Fruit fly (Drosophila melanogaster) whole organism, embryonic: ENCODE data around the gene CG1824.

ENCODE experiments used
- Abd-B ChIP-seq: fragments of 200-800 bp; sonication (Bioruptor generic); optimal IDR thresholded peaks from 2 replicates; lab custom pipeline; 2018; ENCODE audit warnings: missing biosample characterization, mild to moderate bottlenecking, missing genetic modification characterization, moderate library complexity
- Aef1 ChIP-seq: fragments of 200-800 bp; sonication (Bioruptor generic); IDR thresholded peaks from 3 replicates; pipeline ENCODE4 v1.3.6; 2022; ENCODE audit warnings: missing biosample characterization, missing genetic modification characterization
- Asciz ChIP-seq: fragments of 200-800 bp; sonication (Bioruptor generic); optimal IDR thresholded peaks from 2 replicates; lab custom pipeline; 2017; ENCODE audit warnings: missing biosample characterization, mild to moderate bottlenecking, missing genetic modification characterization, missing genetic modification reagents
- B-H2 ChIP-seq: fragments of 200-800 bp; sonication (Bioruptor generic); optimal IDR thresholded peaks from 2 replicates; lab custom pipeline; 2018; ENCODE audit warnings: missing biosample characterization, mild to moderate bottlenecking, missing genetic modification characterization
- Bgb ChIP-seq: fragments of 200-800 bp; sonication (Bioruptor generic); IDR thresholded peaks from 2 replicates; pipeline ENCODE4 v1.3.6; 2022; ENCODE audit warnings: missing biosample characterization, missing genetic modification characterization; ENCODE audit not compliant: partially characterized antibody
- CG11696 ChIP-seq: fragments of 200-800 bp; sonication (Bioruptor generic); IDR thresholded peaks from 2 replicates; pipeline ENCODE4 v1.3.6; 2022; ENCODE audit warnings: missing biosample characterization, missing genetic modification characterization
- CG12155 ChIP-seq: fragments of 200-800 bp; sonication (Bioruptor generic); optimal IDR thresholded peaks from 3 replicates; lab custom pipeline; 2016; ENCODE audit warnings: missing biosample characterization, missing genetic modification characterization
- CG13775 ChIP-seq: fragments of 200-800 bp; sonication (Bioruptor generic); optimal IDR thresholded peaks from 3 replicates; lab custom pipeline; 2017; ENCODE audit warnings: missing biosample characterization, mild to moderate bottlenecking, missing genetic modification characterization
- CG14667 ChIP-seq: fragments of 200-800 bp; sonication (Bioruptor generic); IDR thresholded peaks from 2 replicates; pipeline ENCODE4 v1.3.6; 2022; ENCODE audit warnings: missing biosample characterization, missing genetic modification characterization
- CG14710 ChIP-seq: fragments of 200-800 bp; sonication (Bioruptor generic); optimal IDR thresholded peaks from 3 replicates; lab custom pipeline; 2019; ENCODE audit warnings: missing biosample characterization, mild to moderate bottlenecking, missing genetic modification characterization, moderate library complexity
- CG1602 ChIP-seq: fragments of 200-800 bp; sonication (Bioruptor generic); optimal IDR thresholded peaks from 3 replicates; lab custom pipeline; 2016; ENCODE audit warnings: missing biosample characterization, missing genetic modification characterization
- CG1603 ChIP-seq: fragments of 200-800 bp; sonication (Bioruptor generic); optimal IDR thresholded peaks from 2 replicates; lab custom pipeline; 2019; ENCODE audit warnings: missing biosample characterization, mild to moderate bottlenecking, missing genetic modification characterization, moderate library complexity
- CG17186 ChIP-seq: fragments of 200-800 bp; sonication (Bioruptor generic); optimal IDR thresholded peaks from 3 replicates; lab custom pipeline; 2017; ENCODE audit warnings: missing biosample characterization, missing genetic modification reagents, missing genetic modification characterization
- CG17385 ChIP-seq: fragments of 200-800 bp; sonication (Bioruptor generic); optimal IDR thresholded peaks from 3 replicates; lab custom pipeline; 2018; ENCODE audit warnings: missing biosample characterization, mild to moderate bottlenecking, missing genetic modification characterization
- CG17568 ChIP-seq: fragments of 200-800 bp; sonication (Bioruptor generic); optimal IDR thresholded peaks from 2 replicates; lab custom pipeline; 2018; ENCODE audit warnings: missing biosample characterization, mild to moderate bottlenecking, missing genetic modification characterization, moderate library complexity
- CG2712 ChIP-seq: fragments of 200-800 bp; optimal IDR thresholded peaks from 3 replicates; lab custom pipeline; 2019; ENCODE audit warnings: missing biosample characterization, mild to moderate bottlenecking, missing genetic modification characterization, moderate library complexity
- CG4854 ChIP-seq: fragments of 200-800 bp; sonication (Bioruptor generic); optimal IDR thresholded peaks from 2 replicates; lab custom pipeline; 2016; ENCODE audit warnings: missing biosample characterization, missing genetic modification characterization, inconsistent platforms
- CG5245 ChIP-seq: fragments of 200-800 bp; sonication (Bioruptor generic); optimal IDR thresholded peaks from 3 replicates; lab custom pipeline; 2016; ENCODE audit warnings: missing biosample characterization, missing genetic modification characterization
- CG6689 ChIP-seq: fragments of 200-800 bp; sonication (Bioruptor generic); IDR thresholded peaks from 2 replicates; pipeline ENCODE4 v1.3.6; 2022; ENCODE audit warnings: missing biosample characterization, missing genetic modification characterization
- CG6813 ChIP-seq: fragments of 200-800 bp; sonication (Bioruptor generic); optimal IDR thresholded peaks from 2 replicates; lab custom pipeline; 2017; ENCODE audit warnings: missing biosample characterization, missing genetic modification characterization, mild to moderate bottlenecking, moderate library complexity, missing genetic modification reagents
- CG7745 ChIP-seq: fragments of 200-800 bp; sonication (Bioruptor generic); optimal IDR thresholded peaks from 2 replicates; lab custom pipeline; 2018; ENCODE audit warnings: missing biosample characterization, mild to moderate bottlenecking, missing genetic modification characterization, moderate library complexity
- CG7786 ChIP-seq: fragments of 200-800 bp; sonication (Bioruptor generic); optimal IDR thresholded peaks from 2 replicates; lab custom pipeline; 2016; ENCODE audit warnings: missing biosample characterization, missing genetic modification characterization
- CG8765 ChIP-seq: fragments of 200-800 bp; sonication (Bioruptor generic); IDR thresholded peaks from 2 replicates; pipeline ENCODE4 v1.3.6; 2022; ENCODE audit warnings: missing biosample characterization, missing genetic modification characterization
- CG9727 ChIP-seq: fragments of 200-800 bp; sonication (Bioruptor generic); optimal IDR thresholded peaks from 3 replicates; lab custom pipeline; 2017; ENCODE audit warnings: missing biosample characterization, mild to moderate bottlenecking, missing genetic modification characterization
- CkIIα-i1 ChIP-seq: fragments of 200-800 bp; sonication (Bioruptor generic); IDR thresholded peaks from 2 replicates; pipeline ENCODE4 v1.3.6; 2022; ENCODE audit warnings: missing biosample characterization, missing genetic modification characterization
- CrebB ChIP-seq: fragments of 200-800 bp; sonication (Bioruptor generic); optimal IDR thresholded peaks from 3 replicates; lab custom pipeline; 2018; ENCODE audit warnings: missing biosample characterization, mild to moderate bottlenecking, missing genetic modification characterization
- D ChIP-seq, 2 experiments: fragments of 200-800 bp in 1 of 2; fragments of >200 bp in 1 of 2; sonication (Bioruptor generic) in 1 of 2; optimal IDR thresholded peaks; 2 replicates in 1 of 2; 3 replicates in 1 of 2; lab custom pipeline; 2017; ENCODE audit warnings: mild to moderate bottlenecking in 1 of 2, missing biosample characterization in 1 of 2, missing genetic modification characterization in 1 of 2, missing genetic modification reagents in 1 of 2
- Gsc ChIP-seq: fragments of 200-800 bp; sonication (Bioruptor generic); IDR thresholded peaks from 2 replicates; pipeline ENCODE4 v1.3.6; 2022; ENCODE audit warnings: missing biosample characterization, missing genetic modification characterization
- Hr78 ChIP-seq, 2 experiments: fragments of 200-800 bp in 1 of 2; fragments of >200 bp in 1 of 2; sonication (Bioruptor generic) in 1 of 2; optimal IDR thresholded peaks; 2 replicates each; lab custom pipeline; 2017 to 2019; ENCODE audit warnings: missing biosample characterization in 2 of 2, missing genetic modification characterization in 2 of 2, mild to moderate bottlenecking in 1 of 2, moderate library complexity in 1 of 2
- NC2α ChIP-seq: fragments of 200-800 bp; sonication (Bioruptor generic); optimal IDR thresholded peaks from 2 replicates; lab custom pipeline; 2016; ENCODE audit warnings: missing biosample characterization, missing genetic modification characterization
- Scr ChIP-seq: fragments of 200-800 bp; sonication (Bioruptor generic); IDR thresholded peaks from 2 replicates; pipeline ENCODE4 v1.3.6; 2022; ENCODE audit warnings: missing biosample characterization, missing genetic modification characterization; ENCODE audit not compliant: partially characterized antibody
- Ssrp ChIP-seq: fragments of 200-800 bp; sonication (Bioruptor generic); optimal IDR thresholded peaks from 2 replicates; lab custom pipeline; 2018; ENCODE audit warnings: missing biosample characterization, mild to moderate bottlenecking, missing genetic modification characterization, moderate library complexity
- Usf ChIP-seq: fragments of 200-800 bp; sonication (Bioruptor generic); optimal IDR thresholded peaks from 2 replicates; lab custom pipeline; 2017; ENCODE audit warnings: missing genotype, missing biosample characterization, missing genetic modification characterization
- Xrp1 ChIP-seq: fragments of 200-800 bp; sonication (Bioruptor generic); IDR thresholded peaks from 2 replicates; pipeline ENCODE4 v1.3.6; 2022; ENCODE audit warnings: missing biosample characterization, missing genetic modification characterization
- ac ChIP-seq: fragments of 200-800 bp; sonication (Bioruptor generic); optimal IDR thresholded peaks from 3 replicates; lab custom pipeline; 2017; ENCODE audit warnings: missing biosample characterization, mild to moderate bottlenecking, missing genetic modification characterization
- btn ChIP-seq: fragments of 200-800 bp; sonication (Bioruptor generic); optimal IDR thresholded peaks from 2 replicates; lab custom pipeline; 2016; ENCODE audit warnings: missing biosample characterization, missing genetic modification characterization
- cas ChIP-seq: fragments of 200-800 bp; sonication (Bioruptor generic); IDR thresholded peaks from 2 replicates; pipeline ENCODE4 v1.3.6; 2022; ENCODE audit warnings: missing biosample characterization, missing genetic modification characterization
- ewg ChIP-seq: fragments of 200-800 bp; sonication (Bioruptor generic); optimal IDR thresholded peaks from 3 replicates; lab custom pipeline; 2017; ENCODE audit warnings: mild to moderate bottlenecking, missing biosample characterization, missing genetic modification reagents, missing genetic modification characterization
- gro ChIP-seq: fragments of 200-800 bp; sonication (Bioruptor generic); optimal IDR thresholded peaks from 2 replicates; lab custom pipeline; 2016; ENCODE audit warnings: missing biosample characterization, missing genetic modification characterization
- gsb ChIP-seq: fragments of 200-800 bp; sonication (Bioruptor generic); IDR thresholded peaks from 2 replicates; pipeline ENCODE4 v1.3.6; 2022; ENCODE audit warnings: missing biosample characterization, missing genetic modification characterization
- jigr1 ChIP-seq: fragments of 200-800 bp; sonication (Bioruptor generic); IDR thresholded peaks from 3 replicates; pipeline ENCODE4 v1.3.6; 2022; ENCODE audit warnings: missing biosample characterization, missing genetic modification characterization
- lbe ChIP-seq: fragments of 200-800 bp; sonication (Bioruptor generic); optimal IDR thresholded peaks from 2 replicates; lab custom pipeline; 2016; ENCODE audit warnings: missing biosample characterization, mild to moderate bottlenecking, missing genetic modification characterization
- nmo ChIP-seq: fragments of 200-800 bp; sonication (Bioruptor generic); optimal IDR thresholded peaks from 2 replicates; lab custom pipeline; 2018; ENCODE audit warnings: missing biosample characterization, mild to moderate bottlenecking, missing genetic modification characterization, moderate library complexity
- nom ChIP-seq: fragments of 200-800 bp; sonication (Bioruptor generic); optimal IDR thresholded peaks from 2 replicates; lab custom pipeline; 2017; ENCODE audit warnings: missing biosample characterization, missing genetic modification characterization, mild to moderate bottlenecking, moderate library complexity, missing genetic modification reagents
- otp ChIP-seq: fragments of 200-800 bp; sonication (Bioruptor generic); IDR thresholded peaks from 3 replicates; pipeline ENCODE4, ENCODE4 v1.3.6; 2022; ENCODE audit warnings: missing biosample characterization, missing genetic modification characterization
- rib ChIP-seq: fragments of 200-800 bp; sonication (Bioruptor generic); IDR thresholded peaks from 2 replicates; pipeline ENCODE4 v1.3.6; 2022; ENCODE audit warnings: missing biosample characterization, missing genetic modification characterization
- tin ChIP-seq: fragments of 200-800 bp; sonication (Bioruptor generic); optimal IDR thresholded peaks from 3 replicates; lab custom pipeline; 2016; ENCODE audit warnings: missing biosample characterization, missing genetic modification characterization
- tna ChIP-seq: fragments of 200-800 bp; sonication (Bioruptor generic); IDR thresholded peaks from 2 replicates; pipeline ENCODE4 v1.3.6; 2022; ENCODE audit warnings: missing biosample characterization, missing genetic modification characterization; ENCODE audit not compliant: partially characterized antibody
- vnd ChIP-seq: fragments of 200-800 bp; sonication (Bioruptor generic); IDR thresholded peaks from 3 replicates; pipeline ENCODE4 v1.3.6; 2022; ENCODE audit warnings: missing biosample characterization, missing genetic modification characterization; ENCODE audit not compliant: partially characterized antibody

CG1824 gene

DNA sequence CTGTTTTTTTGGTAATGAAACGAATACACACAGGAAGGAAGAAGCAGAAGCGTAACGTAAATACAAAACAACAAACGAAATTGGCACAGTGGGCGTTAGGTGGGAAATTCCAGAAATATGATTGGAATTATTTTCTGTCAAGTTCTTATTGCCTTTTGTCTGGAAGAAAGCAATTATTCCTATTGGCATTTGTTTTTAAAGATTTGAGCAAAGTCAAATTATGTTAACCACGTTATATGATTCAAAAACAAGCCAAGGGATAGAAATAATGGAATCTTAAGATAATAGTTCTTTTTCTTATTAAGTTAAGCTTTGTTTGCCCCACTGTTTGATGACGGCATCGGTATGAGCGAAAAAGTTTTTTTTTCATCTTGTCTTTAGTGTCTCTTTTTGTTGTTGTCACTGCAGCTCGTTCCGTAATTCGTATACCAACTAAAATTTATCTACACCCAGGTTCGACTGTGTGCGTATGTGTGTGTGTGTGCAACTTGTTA, 15.9 kb downstream of the CG1824 start (continued):
- peak; percentile 97 for TF ChIP-seq nmo
- peak; percentile 72 for TF ChIP-seq ewg (GFP tag; lab: Kevin White, UChicago)
- peak; percentile 92 for TF ChIP-seq CG12155
- TF ChIP-seq Ssrp (tag; lab: Kevin White, UChicago): peak; percentile 94
- peak; percentile 86 for TF ChIP-seq btn (GFP tag; lab: Kevin White, UChicago)
- TF ChIP-seq CG6689: peak; percentile 94
- TF ChIP-seq CG7786 (GFP tag; lab: Kevin White, UChicago): peak; percentile 96
- TF ChIP-seq gsb (GFP tag; lab: Robert Waterston, UW): peak; percentile 88
- TF ChIP-seq lbe (GFP tag; lab: Kevin White, UChicago): peak; percentile 95
- TF ChIP-seq rib (GFP tag; lab: Robert Waterston, UW): peak; percentile 76; the same call in 1 of the 2 replicates
- peak; percentile 84 for TF ChIP-seq Usf (GFP tag; lab: Kevin White, UChicago)
- TF ChIP-seq gro (GFP tag; lab: Kevin White, UChicago): peak; percentile 97
- TF ChIP-seq Abd-B (GFP tag; lab: Kevin White, UChicago): peak; percentile 97
- TF ChIP-seq CG13775 (GFP tag; lab: Kevin White, UChicago): peak; percentile 96
- peak; percentile 91 for TF ChIP-seq B-H2 (GFP tag; lab: Kevin White, UChicago)
- peak; percentile 70 for TF ChIP-seq ac (GFP tag; lab: Kevin White, UChicago)
- peak; percentile 91 for TF ChIP-seq Xrp1 (GFP tag; lab: Robert Waterston, UW)
- peak; percentile 95 for TF ChIP-seq CG4854
- TF ChIP-seq jigr1: peak; percentile 85; the same call in 2 of the 3 replicates
- TF ChIP-seq CrebB (tag; lab: Kevin White, UChicago): peak; percentile 89
- TF ChIP-seq tna (GFP tag; lab: Robert Waterston, UW): no peak
- peak; percentile 95 for TF ChIP-seq CG2712
- TF ChIP-seq CG14710 (tag; lab: Kevin White, UChicago): peak; percentile 83
- TF ChIP-seq vnd (GFP tag; lab: Robert Waterston, UW): no peak
- TF ChIP-seq Gsc (GFP tag; lab: Robert Waterston, UW): peak; percentile 75
- TF ChIP-seq CG17568 (GFP tag; lab: Kevin White, UChicago): peak; percentile 92
- peak; percentile 93 for TF ChIP-seq CG17385 (GFP tag; lab: Kevin White, UChicago)
- peak; percentile 78 for TF ChIP-seq CG11696 (GFP tag; lab: Robert Waterston, UW)
- peak; percentile 96 for TF ChIP-seq Asciz
- no peak for TF ChIP-seq CkIIα-i1 (GFP tag; lab: Robert Waterston, UW)
- peak; percentile 81 for TF ChIP-seq CG17186 (GFP tag; lab: Kevin White, UChicago)
- TF ChIP-seq CG14667: peak; percentile 84
- TF ChIP-seq CG1602: peak; percentile 88
- peak; percentile 87 for TF ChIP-seq otp (GFP tag; lab: Robert Waterston, UW)
- peak; percentile 72 for TF ChIP-seq CG8765 (GFP tag; lab: Robert Waterston, UW)
- peak; percentile 95 for TF ChIP-seq CG6813 (GFP tag; lab: Kevin White, UChicago)
- TF ChIP-seq NC2α: peak; percentile 85
- TF ChIP-seq CG5245: peak; percentile 81
- peak; percentile 84 for TF ChIP-seq nom (GFP tag; lab: Kevin White, UChicago)
- peak; percentile 92 for TF ChIP-seq Aef1
- TF ChIP-seq CG7745: no peak
- peak; percentile 96 for TF ChIP-seq CG9727
- TF ChIP-seq Scr (GFP tag; lab: Robert Waterston, UW): no peak
- no peak for TF ChIP-seq D (optimal IDR thresholded peaks at IDR 0.05; lab: Kevin White, UChicago)
- TF ChIP-seq D (GFP tag; optimal IDR thresholded peaks at IDR 0.05; lab: Kevin White, UChicago): peak; percentile 89
- no peak for TF ChIP-seq Bgb (GFP tag; lab: Robert Waterston, UW)
- peak; percentile 87 for TF ChIP-seq CG1603 (tag; lab: Kevin White, UChicago)
- TF ChIP-seq cas: peak; percentile 83
- TF ChIP-seq Hr78 (GFP tag; optimal IDR thresholded peaks at IDR 0.05; lab: Kevin White, UChicago): peak in 1 of 2 experiments; percentile 76
- peak; percentile 92 for TF ChIP-seq tin (GFP tag; lab: Kevin White, UChicago)
